Fruit fly (Drosophila melanogaster): Measurements from ENCODE around the gene CG43074.
A peak's percentile ranks its signal among the peaks of the same experiment; 100 is the strongest.

CG43074 gene

dm6 chr3L:3471174-3471573 lies 13.3 kb downstream of the CG43074 start, which contains the start of gene CG14971 (continued):
- TF ChIP-seq eve (GFP tag; optimal IDR thresholded peaks at IDR 0.05) (no peak), CG34422 (GFP tag; IDR thresholded peaks at IDR 0.05) (peak; percentile 64; the same call in 2 of the 3 replicates), esg (GFP tag; conservative IDR thresholded peaks at IDR 0.05) (no peak), CG6854 (GFP tag; optimal IDR thresholded peaks at IDR 0.05) (no peak), ara (GFP tag; IDR thresholded peaks at IDR 0.05) (no peak), CG13424 (tag; optimal IDR thresholded peaks at IDR 0.05) (peak; percentile 14), insv (GFP tag; optimal IDR thresholded peaks at IDR 0.05) (no peak), chn (GFP tag; optimal IDR thresholded peaks at IDR 0.05) (peak; percentile 14), Kr (GFP tag; optimal IDR thresholded peaks at IDR 0.05) (no peak), CG11723 (GFP tag; optimal IDR thresholded peaks at IDR 0.05) (no peak), CG1233 (GFP tag; optimal IDR thresholded peaks at IDR 0.05) (no peak), CG5953 (GFP tag; IDR thresholded peaks at IDR 0.05) (no peak), tio (GFP tag; optimal IDR thresholded peaks at IDR 0.05) (no peak), Dek (tag; optimal IDR thresholded peaks at IDR 0.05) (peak; percentile 51), tna (GFP tag; IDR thresholded peaks at IDR 0.05; ENCODE audit: partially characterized antibody) (peak; percentile 78), CG14441 (GFP tag; IDR thresholded peaks at IDR 0.05) (peak; percentile 6; the same call in 1 of the 2 replicates), Neu2 (GFP tag; optimal IDR thresholded peaks at IDR 0.05; ENCODE audit: borderline replicate concordance) (no peak), CG31365 (tag; optimal IDR thresholded peaks at IDR 0.05) (no peak), sisA (GFP tag; IDR thresholded peaks at IDR 0.05) (no peak), br (optimal IDR thresholded peaks at IDR 0.05) (no peak), luna (GFP tag; optimal IDR thresholded peaks at IDR 0.05) (no peak), Rx (GFP tag; IDR thresholded peaks at IDR 0.05) (no peak), BtbVII (GFP tag; optimal IDR thresholded peaks at IDR 0.05) (no peak), ftz-f1 (GFP tag; optimal IDR thresholded peaks at IDR 0.05) (peak; percentile 9), CG13296 (GFP tag; optimal IDR thresholded peaks at IDR 0.05) (no peak), CG10274 (GFP tag; optimal IDR thresholded peaks at IDR 0.05) (no peak), amos (GFP tag; IDR thresholded peaks at IDR 0.05; ENCODE audit: partially characterized antibody) (peak; percentile 86), CG12219 (GFP tag; optimal IDR thresholded peaks at IDR 0.05) (no peak), CG11456 (GFP tag; IDR thresholded peaks at IDR 0.05) (no peak), tup (GFP tag; optimal IDR thresholded peaks at IDR 0.05) (no peak), Sry-δ (GFP tag; optimal IDR thresholded peaks at IDR 0.05) (peak; percentile 80), Antp (GFP tag; optimal IDR thresholded peaks at IDR 0.05) (peak; percentile 53), Elba2 (GFP tag; optimal IDR thresholded peaks at IDR 0.05) (peak; percentile 94), Oaz (GFP tag; IDR thresholded peaks at IDR 0.05) (no peak), ssp (GFP tag; IDR thresholded peaks at IDR 0.05) (peak; percentile 62), CG7839 (tag; optimal IDR thresholded peaks at IDR 0.05) (no peak), crp (GFP tag; optimal IDR thresholded peaks at IDR 0.05) (peak in 1 of 2 experiments; percentile 38), Lhr (GFP tag; optimal IDR thresholded peaks at IDR 0.05) (no peak), CG12071 (GFP tag; optimal IDR thresholded peaks at IDR 0.05) (no peak), kni (GFP tag; optimal IDR thresholded peaks at IDR 0.05) (no peak), CG9215 (GFP tag; IDR thresholded peaks at IDR 0.05) (no peak), CG2129 (GFP tag; IDR thresholded peaks at IDR 0.05; ENCODE audit: partially characterized antibody) (peak; percentile 66), CG16813 (GFP tag; IDR thresholded peaks at IDR 0.05; ENCODE audit: partially characterized antibody) (peak; percentile 83), gem (tag; optimal IDR thresholded peaks at IDR 0.05) (no peak), sima (GFP tag; optimal IDR thresholded peaks at IDR 0.05) (no peak), pho (GFP tag; optimal IDR thresholded peaks at IDR 0.05) (peak; percentile 42), CG7987 (GFP tag; optimal IDR thresholded peaks at IDR 0.05) (peak; percentile 54), CG3163 (GFP tag; optimal IDR thresholded peaks at IDR 0.05) (peak; percentile 26), nmo (GFP tag; optimal IDR thresholded peaks at IDR 0.05) (peak; percentile 53), tx (GFP tag; optimal IDR thresholded peaks at IDR 0.05) (no peak), peb (GFP tag; IDR thresholded peaks at IDR 0.05) (no peak), tap (tag; optimal IDR thresholded peaks at IDR 0.05) (no peak)
